Worm (Caenorhabditis elegans) whole organism, L2 larva: ENCODE results near the gene Y62H9A.15.

Experiments used
- C34F6.9 ChIP-seq: fragments of 150-350 bp; optimal IDR thresholded peaks from 2 replicates; lab custom pipeline; 2014; ENCODE audit warnings: missing biosample characterization, missing genetic modification characterization
- F13H6.1 ChIP-seq: sonication (generic microtip); optimal IDR thresholded peaks from 2 replicates; lab custom pipeline; 2016; ENCODE audit warnings: missing genetic modification characterization, missing compliant biosample characterization
- R02D3.7 ChIP-seq: fragments of 150-350 bp; optimal IDR thresholded peaks from 2 replicates; lab custom pipeline; 2014; ENCODE audit warnings: missing biosample characterization, missing genetic modification characterization
- Y55F3AM.14 ChIP-seq: fragments of 200-800 bp; sonication (Bioruptor generic); optimal IDR thresholded peaks from 2 replicates; lab custom pipeline; 2018; ENCODE audit warnings: mild to moderate bottlenecking, missing genetic modification characterization, missing compliant biosample characterization
- ZK546.5 ChIP-seq: sonication (generic microtip); optimal IDR thresholded peaks from 2 replicates; lab custom pipeline; 2017; ENCODE audit warnings: missing biosample characterization, missing genetic modification characterization
- alr-1 ChIP-seq: fragments of 150-350 bp; optimal IDR thresholded peaks from 2 replicates; lab custom pipeline; 2014; ENCODE audit warnings: missing biosample characterization, missing genetic modification characterization
- ama-1 ChIP-seq: fragments of 150-350 bp; optimal IDR thresholded peaks from 2 replicates; lab custom pipeline; 2018; ENCODE audit warnings: inconsistent platforms
- ceh-16 ChIP-seq: fragments of 150-350 bp; optimal IDR thresholded peaks from 2 replicates; lab custom pipeline; 2014; ENCODE audit warnings: missing biosample characterization, missing genetic modification characterization
- ceh-82 ChIP-seq: fragments of 150-350 bp; optimal IDR thresholded peaks from 2 replicates; lab custom pipeline; 2014; ENCODE audit warnings: missing biosample characterization, missing genetic modification characterization
- crh-2 ChIP-seq: sonication (generic microtip); optimal IDR thresholded peaks from 2 replicates; lab custom pipeline; 2017; ENCODE audit warnings: missing biosample characterization, missing genetic modification characterization
- dmd-4 ChIP-seq: sonication (generic microtip); optimal IDR thresholded peaks from 2 replicates; lab custom pipeline; 2017; ENCODE audit warnings: missing biosample characterization, missing genetic modification characterization
- egl-27 ChIP-seq: sonication (generic microtip); optimal IDR thresholded peaks from 3 replicates; lab custom pipeline; 2017; ENCODE audit warnings: missing biosample characterization, missing genetic modification reagents, missing genetic modification characterization
- elt-1 ChIP-seq: fragments of 150-350 bp; optimal IDR thresholded peaks from 2 replicates; lab custom pipeline; 2014; ENCODE audit warnings: missing biosample characterization, missing genetic modification characterization
- elt-3 ChIP-seq: sonication (generic microtip); optimal IDR thresholded peaks from 2 replicates; lab custom pipeline; 2017; ENCODE audit warnings: missing biosample characterization, missing genetic modification characterization
- fos-1 ChIP-seq: fragments of 150-350 bp; optimal IDR thresholded peaks from 2 replicates; lab custom pipeline; 2014; ENCODE audit warnings: missing biosample characterization, missing genetic modification characterization
- gmeb-1 ChIP-seq: fragments of 150-350 bp; optimal IDR thresholded peaks from 2 replicates; lab custom pipeline; 2014; ENCODE audit warnings: missing biosample characterization, missing genetic modification characterization
- lin-13 ChIP-seq: fragments of 150-350 bp; optimal IDR thresholded peaks from 2 replicates; lab custom pipeline; 2014; ENCODE audit warnings: missing biosample characterization, missing genetic modification reagents, missing genetic modification characterization
- lin-39 ChIP-seq: fragments of 150-350 bp; optimal IDR thresholded peaks from 2 replicates; lab custom pipeline; 2014; ENCODE audit warnings: missing biosample characterization, missing genetic modification reagents, missing genetic modification characterization
- lsy-2 ChIP-seq, 2 experiments: fragments of 150-350 bp in 1 of 2; sonication (generic microtip) in 1 of 2; optimal IDR thresholded peaks; 2 replicates each; lab custom pipeline; 2014 to 2017; ENCODE audit warnings: missing biosample characterization in 2 of 2, missing genetic modification characterization in 2 of 2
- mab-5 ChIP-seq: fragments of 150-350 bp; optimal IDR thresholded peaks from 2 replicates; lab custom pipeline; 2014; ENCODE audit warnings: missing biosample characterization, missing genetic modification characterization
- mbf-1 ChIP-seq: sonication (generic microtip); optimal IDR thresholded peaks from 2 replicates; lab custom pipeline; 2017; ENCODE audit warnings: missing biosample characterization, missing genetic modification characterization
- mdl-1 ChIP-seq, 2 experiments: fragments of 150-350 bp in 1 of 2; sonication (generic microtip) in 1 of 2; optimal IDR thresholded peaks; 2 replicates each; lab custom pipeline; 2017; ENCODE audit warnings: missing biosample characterization in 2 of 2, missing genetic modification characterization in 2 of 2
- nhr-10 ChIP-seq: sonication (generic microtip); optimal IDR thresholded peaks from 2 replicates; lab custom pipeline; 2017; ENCODE audit warnings: missing biosample characterization, missing genetic modification characterization
- nhr-11 ChIP-seq: fragments of 150-350 bp; optimal IDR thresholded peaks from 2 replicates; lab custom pipeline; 2014; ENCODE audit warnings: missing biosample characterization, missing genetic modification characterization
- nhr-12 ChIP-seq: fragments of 150-350 bp; optimal IDR thresholded peaks from 2 replicates; lab custom pipeline; 2014; ENCODE audit warnings: missing biosample characterization, missing genetic modification characterization
- nhr-129 ChIP-seq: fragments of 150-350 bp; optimal IDR thresholded peaks from 2 replicates; lab custom pipeline; 2014; ENCODE audit warnings: missing biosample characterization, missing genetic modification characterization
- nhr-21 ChIP-seq: fragments of 150-350 bp; optimal IDR thresholded peaks from 2 replicates; lab custom pipeline; 2014; ENCODE audit warnings: missing biosample characterization, missing genetic modification characterization
- nhr-237 ChIP-seq: fragments of 150-350 bp; optimal IDR thresholded peaks from 2 replicates; lab custom pipeline; 2014; ENCODE audit warnings: missing biosample characterization, missing genetic modification characterization
- nhr-25 ChIP-seq: fragments of 150-350 bp; sonication (generic microtip); optimal IDR thresholded peaks from 3 replicates; lab custom pipeline; 2014; ENCODE audit warnings: missing biosample characterization, missing genetic modification characterization
- nhr-6 ChIP-seq: fragments of 150-350 bp; optimal IDR thresholded peaks from 2 replicates; lab custom pipeline; 2014; ENCODE audit warnings: missing biosample characterization, missing genetic modification characterization
- nhr-77 ChIP-seq: fragments of 150-350 bp; optimal IDR thresholded peaks from 2 replicates; lab custom pipeline; 2014; ENCODE audit warnings: missing biosample characterization, missing genetic modification characterization
- peb-1 ChIP-seq: fragments of 150-350 bp; optimal IDR thresholded peaks from 2 replicates; lab custom pipeline; 2014; ENCODE audit warnings: missing biosample characterization, missing genetic modification characterization
- skn-1 ChIP-seq: sonication (generic microtip); optimal IDR thresholded peaks from 2 replicates; lab custom pipeline; 2017; ENCODE audit warnings: missing biosample characterization, missing genetic modification characterization
- sma-3 ChIP-seq: sonication (generic microtip); optimal IDR thresholded peaks from 2 replicates; lab custom pipeline; 2016; ENCODE audit warnings: missing genetic modification reagents, missing genetic modification characterization, missing compliant biosample characterization
- sma-9 ChIP-seq, 2 experiments: fragments of 150-350 bp in 1 of 2; sonication (generic microtip) in 1 of 2; optimal IDR thresholded peaks; 2 replicates each; lab custom pipeline; 2014 to 2016; ENCODE audit warnings: missing genetic modification characterization in 2 of 2, mild to moderate bottlenecking in 1 of 2, missing biosample characterization in 1 of 2, missing compliant biosample characterization in 1 of 2, missing genetic modification reagents in 1 of 2, moderate library complexity in 1 of 2
- snpc-4 ChIP-seq: fragments of 150-350 bp; optimal IDR thresholded peaks from 2 replicates; lab custom pipeline; 2014; ENCODE audit warnings: missing biosample characterization, missing genetic modification characterization
- unc-39 ChIP-seq: fragments of 150-350 bp; optimal IDR thresholded peaks from 2 replicates; lab custom pipeline; 2014; ENCODE audit warnings: missing biosample characterization, missing genetic modification characterization
- unc-62 ChIP-seq: fragments of 150-350 bp; optimal IDR thresholded peaks from 2 replicates; lab custom pipeline; 2014; ENCODE audit warnings: missing biosample characterization, missing genetic modification reagents, missing genetic modification characterization
- zag-1 ChIP-seq: fragments of 150-350 bp; optimal IDR thresholded peaks from 2 replicates; lab custom pipeline; 2014; ENCODE audit warnings: missing biosample characterization, missing genetic modification characterization
- ztf-4 ChIP-seq: fragments of 150-350 bp; optimal IDR thresholded peaks from 2 replicates; lab custom pipeline; 2014; ENCODE audit warnings: missing biosample characterization, missing genetic modification characterization

The Y62H9A.15 gene

DNA sequence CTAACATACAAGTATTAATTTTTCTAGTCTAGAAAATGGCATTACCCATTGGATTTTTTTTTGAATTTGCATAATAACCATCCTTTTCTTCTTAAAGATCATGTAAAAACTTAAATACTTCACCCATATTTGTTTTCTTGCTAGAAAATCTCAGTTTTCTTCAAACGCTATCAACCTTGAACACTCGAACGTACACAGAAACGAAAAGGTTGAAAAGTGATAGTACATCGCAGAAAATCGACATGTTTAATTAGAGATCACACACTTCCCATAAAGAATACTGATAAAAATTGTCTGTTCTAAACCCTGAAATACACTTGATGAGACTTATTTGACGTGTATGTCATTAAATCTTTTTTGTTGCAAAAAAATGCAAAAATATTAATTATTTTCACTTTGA lies 17.6 kb upstream of the Y62H9A.15 start, which contains the start of gene F55G7.4:
F55G7.4 (plus strand) TSS at position 301 of the 400 bp plus-strand sequence.
- TF ChIP-seq sma-9 (GFP tag; optimal IDR thresholded peaks at IDR 0.05; lab: Kevin White, UChicago), result no peak
- TF ChIP-seq sma-9 (tag; optimal IDR thresholded peaks at IDR 0.05; lab: Kevin White, UChicago), result no peak
- no peak for TF ChIP-seq nhr-12 (tag; lab: Kevin White, UChicago)
- TF ChIP-seq C34F6.9 (tag; lab: Kevin White, UChicago), result no peak
- no peak for TF ChIP-seq R02D3.7 (tag; lab: Kevin White, UChicago)
- no peak for TF ChIP-seq nhr-6 (tag; lab: Kevin White, UChicago)

DNA sequence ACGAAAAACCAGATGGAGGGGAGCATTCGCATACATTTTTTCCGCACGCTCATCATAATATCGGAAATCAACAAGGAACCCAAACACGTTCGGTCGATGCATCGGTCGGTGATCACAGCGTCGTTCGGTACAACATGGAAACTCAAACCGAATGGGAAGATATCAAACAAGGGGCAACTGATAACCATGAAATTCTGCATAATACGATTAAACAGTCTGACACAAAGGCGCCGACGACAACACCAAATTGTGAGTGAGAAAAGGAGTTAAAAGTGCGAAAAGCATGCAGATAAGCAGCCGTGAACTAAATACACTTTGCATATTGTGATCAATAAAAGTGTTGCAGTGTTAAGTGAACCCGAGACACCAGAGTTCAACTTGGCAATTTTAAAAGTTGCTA lies 15.3 kb upstream of the Y62H9A.15 start:
- TF ChIP-seq mbf-1 (tag; lab: Kevin White, UChicago) (no peak), skn-1 (no peak), fos-1 (tag; lab: Kevin White, UChicago) (peak; percentile 48), nhr-77 (tag; lab: Kevin White, UChicago) (no peak), sma-9 (GFP tag; optimal IDR thresholded peaks at IDR 0.05; lab: Kevin White, UChicago) (peak; percentile 52), sma-9 (tag; optimal IDR thresholded peaks at IDR 0.05; lab: Kevin White, UChicago) (no peak), unc-62 (GFP tag; lab: Kevin White, UChicago) (no peak), lin-13 (GFP tag; lab: Kevin White, UChicago) (no peak), dmd-4 (tag; lab: Kevin White, UChicago) (no peak), egl-27 (tag; lab: Kevin White, UChicago) (no peak), unc-39 (no peak), nhr-10 (tag; lab: Kevin White, UChicago) (no peak)

DNA sequence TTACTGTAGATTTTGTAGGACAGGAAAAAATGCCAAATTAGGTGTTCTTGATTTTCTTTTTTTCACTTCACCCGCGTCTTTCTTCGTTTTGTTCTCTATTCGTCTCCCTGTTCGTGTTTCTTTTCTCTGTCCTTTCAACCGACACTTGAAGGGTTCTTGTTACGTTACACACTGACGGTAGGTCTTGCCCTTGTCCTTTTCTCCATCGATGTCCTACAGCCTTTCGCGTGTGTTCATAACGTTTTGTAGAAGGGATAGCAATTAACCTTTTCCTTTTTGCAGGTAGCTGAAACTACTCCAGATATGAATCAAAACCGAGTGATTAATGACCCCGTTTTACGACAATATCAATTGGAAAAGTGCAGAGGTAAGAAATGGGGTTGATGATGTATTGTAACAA lies 14.2 kb upstream of the Y62H9A.15 start, which contains the start of gene F55G7.1:
F55G7.1 (plus strand) TSS at position 276 of the 400 bp plus-strand sequence.
- no peak for TF ChIP-seq zag-1
- TF ChIP-seq elt-3, result no peak
- TF ChIP-seq fos-1 (tag; lab: Kevin White, UChicago), result peak; percentile 52
- peak; percentile 35 for TF ChIP-seq nhr-6 (tag; lab: Kevin White, UChicago)
- TF ChIP-seq nhr-129 (tag; lab: Kevin White, UChicago), result peak; percentile 87
- TF ChIP-seq mab-5 (tag; lab: Kevin White, UChicago), result peak; percentile 17
- TF ChIP-seq nhr-25, result no peak
- peak; percentile 70 for TF ChIP-seq crh-2 (tag; lab: Kevin White, UChicago)
- peak; percentile 68 for TF ChIP-seq sma-3 (GFP tag; lab: Kevin White, UChicago)
- TF ChIP-seq snpc-4, result peak; percentile 52
- TF ChIP-seq dmd-4 (tag; lab: Kevin White, UChicago), result no peak
- peak in 1 of 2 experiments; percentile 31 for TF ChIP-seq lsy-2 (tag; optimal IDR thresholded peaks at IDR 0.05; lab: Kevin White, UChicago)
- TF ChIP-seq nhr-11, result no peak
- TF ChIP-seq mbf-1 (tag; lab: Kevin White, UChicago), result no peak
- no peak for TF ChIP-seq skn-1
- no peak for TF ChIP-seq ama-1
- no peak for TF ChIP-seq unc-62 (GFP tag; lab: Kevin White, UChicago)
- TF ChIP-seq C34F6.9 (tag; lab: Kevin White, UChicago), result peak; percentile 42
- TF ChIP-seq nhr-21 (tag; lab: Kevin White, UChicago), result peak; percentile 76
- TF ChIP-seq nhr-237 (tag; lab: Kevin White, UChicago), result peak; percentile 39
- TF ChIP-seq F13H6.1, result peak; percentile 35
- TF ChIP-seq gmeb-1 (tag; lab: Kevin White, UChicago), result peak; percentile 65
- TF ChIP-seq lin-13 (GFP tag; lab: Kevin White, UChicago), result peak; percentile 4
- no peak for TF ChIP-seq lin-39 (tag; lab: Kevin White, UChicago)
- no peak for TF ChIP-seq ztf-4 (tag; lab: Kevin White, UChicago)
- no peak for TF ChIP-seq ZK546.5 (tag; lab: Kevin White, UChicago)
- TF ChIP-seq sma-9 (GFP tag; optimal IDR thresholded peaks at IDR 0.05; lab: Kevin White, UChicago), result peak; percentile 63
- no peak for TF ChIP-seq sma-9 (tag; optimal IDR thresholded peaks at IDR 0.05; lab: Kevin White, UChicago)
- TF ChIP-seq Y55F3AM.14, result peak; percentile 2
- peak; percentile 27 for TF ChIP-seq nhr-77 (tag; lab: Kevin White, UChicago)

- no peak for TF ChIP-seq mdl-1 (tag; optimal IDR thresholded peaks at IDR 0.05; lab: Kevin White, UChicago)
- TF ChIP-seq alr-1 (tag; lab: Kevin White, UChicago), result no peak
- TF ChIP-seq ZK546.5 (tag; lab: Kevin White, UChicago), result no peak
- TF ChIP-seq fos-1 (tag; lab: Kevin White, UChicago), result no peak
- TF ChIP-seq nhr-6 (tag; lab: Kevin White, UChicago), result no peak
- TF ChIP-seq snpc-4, result no peak
- no peak for TF ChIP-seq C34F6.9 (tag; lab: Kevin White, UChicago)
- TF ChIP-seq peb-1 (tag; lab: Kevin White, UChicago), result no peak
- TF ChIP-seq gmeb-1 (tag; lab: Kevin White, UChicago), result no peak
- no peak for TF ChIP-seq elt-1 (tag; lab: Kevin White, UChicago)
- TF ChIP-seq dmd-4 (tag; lab: Kevin White, UChicago), result no peak
- no peak for TF ChIP-seq Y55F3AM.14
- TF ChIP-seq ceh-82 (tag; lab: Kevin White, UChicago), result no peak
- no peak for TF ChIP-seq nhr-77 (tag; lab: Kevin White, UChicago)
- no peak for TF ChIP-seq nhr-237 (tag; lab: Kevin White, UChicago)
- TF ChIP-seq ceh-16 (tag; lab: Kevin White, UChicago), result no peak
- TF ChIP-seq, all 48 proteins: peak for 0
Measured at ce11 chrX:11920723-11921283, 10.9 kb upstream of the Y62H9A.15 start, which contains the start of gene Y62H9A.14. Y62H9A.14 (plus strand) TSS chrX:11921233.
